Worm (Caenorhabditis elegans) whole organism, L1 larva: ENCODE measurements around the gene php-3.

Source experiments
- C16A3.4 ChIP-seq: fragments of 150-350 bp; optimal IDR thresholded peaks from 2 replicates; lab custom pipeline; 2014; ENCODE audit warnings: missing biosample characterization, missing genetic modification characterization
- C34B4.2 ChIP-seq: sonication (generic microtip); optimal IDR thresholded peaks from 2 replicates; lab custom pipeline; 2017; ENCODE audit warnings: mild to moderate bottlenecking, missing genetic modification characterization, missing compliant biosample characterization
- F16B12.6 ChIP-seq: fragments of 150-350 bp; optimal IDR thresholded peaks from 2 replicates; lab custom pipeline; 2014; ENCODE audit warnings: missing biosample characterization, missing genetic modification characterization
- Y116A8C.19 ChIP-seq: sonication (generic microtip); optimal IDR thresholded peaks from 2 replicates; lab custom pipeline; 2016; ENCODE audit warnings: missing compliant biosample characterization, missing genetic modification characterization, borderline replicate concordance
- aha-1 ChIP-seq: fragments of 150-350 bp; optimal IDR thresholded peaks from 2 replicates; lab custom pipeline; 2014; ENCODE audit warnings: missing biosample characterization, missing genetic modification characterization
- ama-1 ChIP-seq: fragments of 150-350 bp; optimal IDR thresholded peaks from 2 replicates; lab custom pipeline; 2014
- blmp-1 ChIP-seq: fragments of 150-350 bp; optimal IDR thresholded peaks from 2 replicates; lab custom pipeline; 2014; ENCODE audit warnings: missing biosample characterization, missing genetic modification characterization
- ceh-63 ChIP-seq: fragments of 200-800 bp; sonication (Bioruptor generic); optimal IDR thresholded peaks from 2 replicates; lab custom pipeline; 2018; ENCODE audit warnings: mild to moderate bottlenecking, missing genetic modification characterization, missing compliant biosample characterization
- ceh-8 ChIP-seq: fragments of 200-800 bp; sonication (Bioruptor generic); optimal IDR thresholded peaks from 2 replicates; lab custom pipeline; 2018; ENCODE audit warnings: mild to moderate bottlenecking, missing genetic modification characterization, moderate library complexity, missing compliant biosample characterization
- ceh-82 ChIP-seq, 3 experiments: fragments of 150-350 bp in 1 of 3; sonication (generic microtip) in 2 of 3; optimal IDR thresholded peaks; 2 replicates each; lab custom pipeline; 2014 to 2017; ENCODE audit warnings: missing biosample characterization in 3 of 3, missing genetic modification characterization in 3 of 3
- ceh-88 ChIP-seq: fragments of 200-800 bp; sonication (Bioruptor generic); IDR thresholded peaks from 2 replicates; pipeline ENCODE4 v1.3.6; 2022; ENCODE audit warnings: missing genetic modification characterization, missing compliant biosample characterization
- ceh-90 ChIP-seq: sonication (generic microtip); optimal IDR thresholded peaks from 2 replicates; lab custom pipeline; 2016; ENCODE audit warnings: missing genetic modification characterization, missing compliant biosample characterization
- dsc-1 ChIP-seq: sonication (generic microtip); optimal IDR thresholded peaks from 2 replicates; lab custom pipeline; 2016; ENCODE audit warnings: mild to moderate bottlenecking, missing genetic modification characterization, missing compliant biosample characterization
- egl-13 ChIP-seq: sonication (generic microtip); optimal IDR thresholded peaks from 2 replicates; lab custom pipeline; 2016; ENCODE audit warnings: missing genotype, missing genetic modification reagents, missing genetic modification characterization, missing compliant biosample characterization
- egl-27 ChIP-seq, 2 experiments: fragments of 150-350 bp in 1 of 2; sonication (generic microtip); optimal IDR thresholded peaks; 3 replicates each; lab custom pipeline; 2017 to 2018; ENCODE audit warnings: missing biosample characterization in 2 of 2, missing genetic modification characterization in 2 of 2, missing genetic modification reagents in 2 of 2
- elt-2 ChIP-seq: sonication (generic microtip); optimal IDR thresholded peaks from 2 replicates; lab custom pipeline; 2016; ENCODE audit warnings: missing genetic modification characterization, mild to moderate bottlenecking, inconsistent platforms, missing compliant biosample characterization, missing genetic modification reagents
- ets-5 ChIP-seq: fragments of 200-800 bp; sonication (Bioruptor generic); IDR thresholded peaks from 2 replicates; pipeline ENCODE4 v1.3.6; 2022; ENCODE audit warnings: missing genetic modification characterization, missing compliant biosample characterization
- fkh-4 ChIP-seq: sonication (generic microtip); optimal IDR thresholded peaks from 2 replicates; lab custom pipeline; 2016; ENCODE audit warnings: missing compliant biosample characterization, missing genetic modification characterization, borderline replicate concordance
- fos-1 ChIP-seq: fragments of 150-350 bp; optimal IDR thresholded peaks from 2 replicates; lab custom pipeline; 2014; ENCODE audit warnings: missing biosample characterization, missing genetic modification characterization
- grh-1 ChIP-seq: fragments of 200-800 bp; sonication (Bioruptor generic); IDR thresholded peaks from 2 replicates; pipeline ENCODE4 v1.3.6; 2022; ENCODE audit warnings: missing genetic modification reagents, missing genetic modification characterization, missing compliant biosample characterization
- hlh-17 ChIP-seq: fragments of 200-800 bp; sonication (Bioruptor generic); optimal IDR thresholded peaks from 2 replicates; lab custom pipeline; 2018; ENCODE audit warnings: missing genetic modification characterization, mild to moderate bottlenecking, missing compliant biosample characterization, moderate library complexity, borderline replicate concordance
- hlh-4 ChIP-seq: sonication (generic microtip); optimal IDR thresholded peaks from 2 replicates; lab custom pipeline; 2016; ENCODE audit warnings: mild to moderate bottlenecking, missing genetic modification characterization, missing compliant biosample characterization
- jun-1 ChIP-seq: fragments of 150-350 bp; optimal IDR thresholded peaks from 2 replicates; lab custom pipeline; 2014; ENCODE audit warnings: missing biosample characterization, missing genetic modification reagents, missing genetic modification characterization
- lin-13 ChIP-seq: fragments of 150-350 bp; optimal IDR thresholded peaks from 2 replicates; lab custom pipeline; 2014; ENCODE audit warnings: missing biosample characterization, missing genetic modification reagents, missing genetic modification characterization
- lin-14 ChIP-seq: fragments of 200-800 bp; sonication (Bioruptor generic); optimal IDR thresholded peaks from 2 replicates; lab custom pipeline; 2018; ENCODE audit warnings: mild to moderate bottlenecking, missing genetic modification characterization, moderate library complexity, missing compliant biosample characterization
- lin-15B ChIP-seq: fragments of 150-350 bp; sonication (generic microtip); optimal IDR thresholded peaks from 3 replicates; lab custom pipeline; 2014; ENCODE audit warnings: missing biosample characterization, missing genetic modification characterization
- lin-39 ChIP-seq: fragments of 150-350 bp; optimal IDR thresholded peaks from 2 replicates; lab custom pipeline; 2014; ENCODE audit warnings: missing biosample characterization, missing genetic modification reagents, missing genetic modification characterization
- lsy-2 ChIP-seq, 2 experiments: fragments of 150-350 bp; optimal IDR thresholded peaks; 2 replicates each; lab custom pipeline; 2014; ENCODE audit warnings: missing biosample characterization in 2 of 2, missing genetic modification characterization in 2 of 2
- mab-9 ChIP-seq: fragments of 200-800 bp; sonication (Bioruptor generic); IDR thresholded peaks from 2 replicates; pipeline ENCODE4 v1.3.6; 2022; ENCODE audit warnings: missing genetic modification reagents, missing genetic modification characterization, missing compliant biosample characterization
- mdl-1 ChIP-seq, 2 experiments: fragments of 150-350 bp; optimal IDR thresholded peaks; 2 replicates each; lab custom pipeline; 2014 to 2017; ENCODE audit warnings: missing biosample characterization in 2 of 2, missing genetic modification characterization in 2 of 2, inconsistent platforms in 1 of 2
- mef-2 ChIP-seq: fragments of 150-350 bp; optimal IDR thresholded peaks from 2 replicates; lab custom pipeline; 2014; ENCODE audit warnings: missing biosample characterization, missing genetic modification characterization
- nhr-12 ChIP-seq: sonication (generic microtip); optimal IDR thresholded peaks from 2 replicates; lab custom pipeline; 2017; ENCODE audit warnings: missing biosample characterization, missing genetic modification characterization
- nhr-19 ChIP-seq: fragments of 200-800 bp; sonication (Bioruptor generic); conservative IDR thresholded peaks from 2 replicates; pipeline ENCODE4 v1.3.6; 2022; ENCODE audit warnings: missing genetic modification characterization, missing compliant biosample characterization
- nhr-237 ChIP-seq: fragments of 150-350 bp; optimal IDR thresholded peaks from 2 replicates; lab custom pipeline; 2014; ENCODE audit warnings: missing biosample characterization, missing genetic modification characterization
- nhr-28 ChIP-seq: fragments of 150-350 bp; optimal IDR thresholded peaks from 2 replicates; lab custom pipeline; 2014; ENCODE audit warnings: missing biosample characterization, missing genetic modification characterization
- nhr-47 ChIP-seq: sonication (generic microtip); optimal IDR thresholded peaks from 2 replicates; lab custom pipeline; 2016; ENCODE audit warnings: mild to moderate bottlenecking, missing genetic modification characterization, moderate library complexity, missing compliant biosample characterization
- nhr-85 ChIP-seq: sonication (generic microtip); peaks from one replicate; lab custom pipeline; 2016; ENCODE audit warnings: missing genetic modification characterization, inconsistent platforms, missing compliant biosample characterization
- nhr-90 ChIP-seq: sonication (generic microtip); optimal IDR thresholded peaks from 2 replicates; lab custom pipeline; 2016; ENCODE audit warnings: mild to moderate bottlenecking, missing genetic modification characterization, missing compliant biosample characterization; ENCODE audit not compliant: poor library complexity
- pag-3 ChIP-seq: sonication (generic microtip); optimal IDR thresholded peaks from 2 replicates; lab custom pipeline; 2017; ENCODE audit warnings: missing genetic modification characterization, mild to moderate bottlenecking, missing compliant biosample characterization, antibody characterized with exemption, borderline replicate concordance; ENCODE audit not compliant: insufficient read depth
- pax-3 ChIP-seq: fragments of 200-800 bp; sonication (Bioruptor generic); optimal IDR thresholded peaks from 2 replicates; lab custom pipeline; 2018; ENCODE audit warnings: mild to moderate bottlenecking, missing genetic modification characterization, moderate library complexity, missing compliant biosample characterization
- rnt-1 ChIP-seq: sonication (generic microtip); optimal IDR thresholded peaks from 2 replicates; lab custom pipeline; 2016; ENCODE audit warnings: mild to moderate bottlenecking, missing genetic modification characterization, moderate library complexity, missing compliant biosample characterization
- skn-1 ChIP-seq: fragments of 150-350 bp; optimal IDR thresholded peaks from 2 replicates; lab custom pipeline; 2014; ENCODE audit warnings: missing biosample characterization, missing genetic modification characterization
- snpc-4 ChIP-seq: fragments of 150-350 bp; optimal IDR thresholded peaks from 2 replicates; lab custom pipeline; 2014; ENCODE audit warnings: missing biosample characterization, missing genetic modification characterization
- snu-23 ChIP-seq: sonication (generic microtip); optimal IDR thresholded peaks from 2 replicates; lab custom pipeline; 2016; ENCODE audit warnings: missing genetic modification characterization, missing compliant biosample characterization
- swsn-7 ChIP-seq: sonication (generic microtip); optimal IDR thresholded peaks from 2 replicates; lab custom pipeline; 2016; ENCODE audit warnings: missing genetic modification characterization, missing compliant biosample characterization
- tbx-2 ChIP-seq: sonication (generic microtip); optimal IDR thresholded peaks from 2 replicates; lab custom pipeline; 2016; ENCODE audit warnings: missing genetic modification characterization, missing compliant biosample characterization
- tlp-1 ChIP-seq: fragments of 150-350 bp; optimal IDR thresholded peaks from 2 replicates; lab custom pipeline; 2014; ENCODE audit warnings: missing biosample characterization, missing genetic modification characterization
- unc-30 ChIP-seq: sonication (generic microtip); optimal IDR thresholded peaks from 2 replicates; lab custom pipeline; 2017; ENCODE audit warnings: missing biosample characterization, missing genetic modification characterization
- unc-86 ChIP-seq: sonication (generic microtip); optimal IDR thresholded peaks from 2 replicates; lab custom pipeline; 2016; ENCODE audit warnings: missing genetic modification characterization, missing compliant biosample characterization
- vab-15 ChIP-seq: sonication (generic microtip); optimal IDR thresholded peaks from 2 replicates; lab custom pipeline; 2017; ENCODE audit warnings: missing genotype, mild to moderate bottlenecking, missing genetic modification characterization, missing compliant biosample characterization
- xbp-1 ChIP-seq: sonication (generic microtip); optimal IDR thresholded peaks from 2 replicates; lab custom pipeline; 2016; ENCODE audit warnings: missing genetic modification characterization, missing compliant biosample characterization
- zag-1 ChIP-seq: fragments of 150-350 bp; optimal IDR thresholded peaks from 2 replicates; lab custom pipeline; 2014; ENCODE audit warnings: missing biosample characterization, missing genetic modification characterization
- ztf-11 ChIP-seq, 2 experiments: sonication (generic microtip); optimal IDR thresholded peaks; 2 replicates each; lab custom pipeline; 2016 to 2017; ENCODE audit warnings: missing genetic modification characterization in 2 of 2, missing biosample characterization in 1 of 2, missing compliant biosample characterization in 1 of 2
- ztf-4 ChIP-seq: fragments of 150-350 bp; optimal IDR thresholded peaks from 2 replicates; lab custom pipeline; 2014; ENCODE audit warnings: missing biosample characterization, missing genetic modification characterization

The php-3 gene

ce11 chrIII:12058429-12058828 lies 18.9 kb downstream of the php-3 start, which contains the start of gene arx-3:
TSS of gene arx-3 (minus strand) at chrIII:12058458.
- TF ChIP-seq C34B4.2 (tag; lab: Kevin White, UChicago): no peak
- TF ChIP-seq zag-1 (tag; lab: Kevin White, UChicago): no peak
- TF ChIP-seq pax-3 (tag; lab: Kevin White, UChicago): no peak
- TF ChIP-seq aha-1 (tag; lab: Kevin White, UChicago): no peak
- TF ChIP-seq fkh-4: peak; percentile 79
- TF ChIP-seq ceh-82 (tag; optimal IDR thresholded peaks at IDR 0.05; lab: Kevin White, UChicago): peak; percentile 23 to 25 (median 25)
- TF ChIP-seq lin-39 (tag; lab: Kevin White, UChicago): no peak
- TF ChIP-seq tbx-2 (tag; lab: Kevin White, UChicago): peak; percentile 35
- peak; percentile 52 for TF ChIP-seq unc-86 (tag; lab: Kevin White, UChicago)
- peak; percentile 34 for TF ChIP-seq snpc-4
- peak; percentile 50 for TF ChIP-seq swsn-7 (tag; lab: Kevin White, UChicago)
- no peak for TF ChIP-seq nhr-28 (tag; lab: Kevin White, UChicago)
- TF ChIP-seq vab-15 (tag; lab: Kevin White, UChicago): peak; percentile 73
- TF ChIP-seq mdl-1 (tag; optimal IDR thresholded peaks at IDR 0.05; lab: Kevin White, UChicago): no peak
- peak in 1 of 2 experiments; percentile 11 for TF ChIP-seq ztf-11 (tag; optimal IDR thresholded peaks at IDR 0.05; lab: Kevin White, UChicago)
- peak; percentile 95 for TF ChIP-seq F16B12.6 (tag; lab: Kevin White, UChicago)
- no peak for TF ChIP-seq Y116A8C.19
- TF ChIP-seq lin-14: no peak
- no peak for TF ChIP-seq egl-13 (tag; lab: Kevin White, UChicago)
- TF ChIP-seq blmp-1: no peak
- peak; percentile 78 for TF ChIP-seq nhr-85
- no peak for TF ChIP-seq lin-15B (tag; lab: Kevin White, UChicago)
- TF ChIP-seq ets-5 (GFP tag; lab: Robert Waterston, UW): no peak
- TF ChIP-seq jun-1: no peak
- no peak for TF ChIP-seq hlh-4 (tag; lab: Kevin White, UChicago)
- TF ChIP-seq C16A3.4: peak; percentile 42
- no peak for TF ChIP-seq rnt-1 (tag; lab: Kevin White, UChicago)
- TF ChIP-seq grh-1 (GFP tag; lab: Robert Waterston, UW): peak; percentile 26; the same call in 1 of the 2 replicates
- peak; percentile 59 for TF ChIP-seq ceh-8 (GFP tag; lab: Kevin White, UChicago)
- TF ChIP-seq fos-1 (tag; lab: Kevin White, UChicago): no peak
- no peak for TF ChIP-seq nhr-12 (tag; lab: Kevin White, UChicago)
- no peak for TF ChIP-seq tlp-1
- no peak for TF ChIP-seq nhr-237 (tag; lab: Kevin White, UChicago)
- TF ChIP-seq nhr-19: peak; percentile 32
- TF ChIP-seq dsc-1 (tag; lab: Kevin White, UChicago): peak; percentile 87
- no peak for TF ChIP-seq egl-27 (tag; optimal IDR thresholded peaks at IDR 0.05; lab: Kevin White, UChicago)
- TF ChIP-seq mef-2 (tag; lab: Kevin White, UChicago): no peak
- peak; percentile 55 for TF ChIP-seq nhr-47 (tag; lab: Kevin White, UChicago)
- no peak for TF ChIP-seq ceh-63
- TF ChIP-seq xbp-1: peak; percentile 31
- TF ChIP-seq ceh-88: no peak
- TF ChIP-seq elt-2: no peak
- peak; percentile 23 for TF ChIP-seq lin-13 (GFP tag; lab: Kevin White, UChicago)
- TF ChIP-seq ceh-90 (tag; lab: Kevin White, UChicago): no peak
- TF ChIP-seq hlh-17 (GFP tag; lab: Kevin White, UChicago): no peak
- no peak for TF ChIP-seq unc-30 (tag; lab: Kevin White, UChicago)
- TF ChIP-seq lsy-2 (tag; optimal IDR thresholded peaks at IDR 0.05; lab: Kevin White, UChicago): peak; percentile 57 to 62
- TF ChIP-seq mab-9 (GFP tag; lab: Robert Waterston, UW): no peak
- peak; percentile 7 for TF ChIP-seq nhr-90
- no peak for TF ChIP-seq pag-3 (tag; lab: Kevin White, UChicago)
- TF ChIP-seq snu-23 (GFP tag; lab: Kevin White, UChicago): peak; percentile 63
- TF ChIP-seq ama-1 (lab: Kevin White, UChicago): no peak
- TF ChIP-seq skn-1 (tag; lab: Kevin White, UChicago): no peak
- no peak for TF ChIP-seq ztf-4 (tag; lab: Kevin White, UChicago)
